Worm (Caenorhabditis elegans) whole organism, L4 larva: ENCODE results near the gene srh-20.

Experiments used
- D1046.2 ChIP-seq: fragments of 200-800 bp; sonication (Bioruptor generic); IDR thresholded peaks from 2 replicates; pipeline ENCODE4 v1.3.6; 2022; ENCODE audit warnings: missing genetic modification characterization, missing compliant biosample characterization
- F44E2.7 ChIP-seq: fragments of 200-800 bp; sonication (Bioruptor generic); IDR thresholded peaks from 2 replicates; pipeline ENCODE4 v2.1.2; 2022; ENCODE audit warnings: missing genetic modification characterization, missing compliant biosample characterization
- R02D3.7 ChIP-seq: fragments of 150-350 bp; sonication (generic microtip); optimal IDR thresholded peaks from 3 replicates; lab custom pipeline; 2014; ENCODE audit warnings: missing biosample characterization, missing genetic modification characterization
- Y5F2A.4 ChIP-seq: fragments of 200-800 bp; sonication (Bioruptor generic); optimal IDR thresholded peaks from 2 replicates; lab custom pipeline; 2018; ENCODE audit warnings: mild to moderate bottlenecking, missing genetic modification characterization, missing compliant biosample characterization
- aly-2 ChIP-seq: sonication (generic microtip); optimal IDR thresholded peaks from 2 replicates; lab custom pipeline; 2018; ENCODE audit warnings: missing biosample characterization, missing genetic modification characterization
- ces-1 ChIP-seq: fragments of 150-350 bp; sonication (generic microtip); optimal IDR thresholded peaks from 4 replicates; lab custom pipeline; 2014; ENCODE audit warnings: missing biosample characterization, missing genetic modification reagents, missing genetic modification characterization
- daf-8 ChIP-seq: fragments of 200-800 bp; sonication (Bioruptor generic); IDR thresholded peaks from 2 replicates; pipeline ENCODE4 v1.3.6; 2022; ENCODE audit warnings: missing genetic modification characterization, missing compliant biosample characterization
- dmd-8 ChIP-seq: fragments of 200-800 bp; sonication (Bioruptor generic); IDR thresholded peaks from 2 replicates; pipeline ENCODE4 v1.3.6; 2022; ENCODE audit warnings: missing genetic modification characterization, missing compliant biosample characterization
- dmd-9 ChIP-seq: fragments of 200-800 bp; sonication (Bioruptor generic); IDR thresholded peaks from 2 replicates; pipeline ENCODE4 v1.3.6; 2022; ENCODE audit warnings: missing genetic modification reagents, missing genetic modification characterization, missing compliant biosample characterization
- duxl-1 ChIP-seq: sonication (generic microtip); optimal IDR thresholded peaks from 2 replicates; lab custom pipeline; 2016; ENCODE audit warnings: mild to moderate bottlenecking, missing genetic modification characterization, moderate library complexity, missing compliant biosample characterization; ENCODE audit not compliant: poor library complexity
- egl-43 ChIP-seq: fragments of 200-800 bp; sonication (Bioruptor generic); IDR thresholded peaks from 2 replicates; pipeline ENCODE4 v1.3.6; 2022; ENCODE audit warnings: missing genetic modification reagents, missing genetic modification characterization, missing compliant biosample characterization
- gei-8 ChIP-seq: fragments of 200-800 bp; sonication (Bioruptor generic); optimal IDR thresholded peaks from 2 replicates; lab custom pipeline; 2018; ENCODE audit warnings: mild to moderate bottlenecking, missing genetic modification characterization, missing compliant biosample characterization
- hif-1 ChIP-seq, 2 experiments: sonication (generic microtip); optimal IDR thresholded peaks; 2 replicates each; lab custom pipeline; 2016 to 2017; ENCODE audit warnings: missing compliant biosample characterization in 2 of 2, missing genetic modification characterization in 2 of 2, missing genetic modification reagents in 2 of 2, missing genotype in 2 of 2, mild to moderate bottlenecking in 1 of 2
- jun-1 ChIP-seq: fragments of 150-350 bp; optimal IDR thresholded peaks from 2 replicates; lab custom pipeline; 2014; ENCODE audit warnings: missing biosample characterization, missing genetic modification reagents, missing genetic modification characterization
- lin-1 ChIP-seq: fragments of 200-800 bp; sonication (Bioruptor generic); IDR thresholded peaks from 2 replicates; pipeline ENCODE4 v1.3.6; 2022; ENCODE audit warnings: missing genetic modification reagents, missing genetic modification characterization, missing compliant biosample characterization
- lin-13 ChIP-seq: fragments of 150-350 bp; optimal IDR thresholded peaks from 2 replicates; lab custom pipeline; 2014; ENCODE audit warnings: missing biosample characterization, missing genetic modification reagents, missing genetic modification characterization
- lin-15B ChIP-seq: fragments of 150-350 bp; sonication (generic microtip); optimal IDR thresholded peaks from 3 replicates; lab custom pipeline; 2014; ENCODE audit warnings: missing biosample characterization, missing genetic modification characterization
- lir-3 ChIP-seq: sonication (generic microtip); optimal IDR thresholded peaks from 2 replicates; lab custom pipeline; 2016; ENCODE audit warnings: mild to moderate bottlenecking, missing genetic modification characterization, missing compliant biosample characterization
- lsy-2 ChIP-seq, 2 experiments: fragments of 150-350 bp in 1 of 2; sonication (generic microtip) in 1 of 2; optimal IDR thresholded peaks; 2 replicates each; lab custom pipeline; 2014 to 2017; ENCODE audit warnings: missing biosample characterization in 2 of 2, missing genetic modification characterization in 2 of 2
- mdl-1 ChIP-seq, 2 experiments: fragments of 150-350 bp in 1 of 2; sonication (generic microtip) in 1 of 2; optimal IDR thresholded peaks; 2 replicates each; lab custom pipeline; 2014 to 2017; ENCODE audit warnings: missing biosample characterization in 2 of 2, missing genetic modification characterization in 2 of 2
- mep-1 ChIP-seq: fragments of 150-350 bp; sonication (generic microtip); optimal IDR thresholded peaks from 3 replicates; lab custom pipeline; 2014; ENCODE audit warnings: missing biosample characterization, missing genetic modification characterization
- mes-2 ChIP-seq: sonication (generic microtip); optimal IDR thresholded peaks from 2 replicates; lab custom pipeline; 2016; ENCODE audit warnings: missing genotype, mild to moderate bottlenecking, missing genetic modification characterization, missing compliant biosample characterization; ENCODE audit not compliant: poor library complexity, severe bottlenecking
- mxl-2 ChIP-seq: fragments of 200-800 bp; sonication (Bioruptor generic); conservative IDR thresholded peaks from 2 replicates; pipeline ENCODE4 v1.3.6; 2022; ENCODE audit warnings: missing genetic modification reagents, missing genetic modification characterization, missing compliant biosample characterization
- mxl-3 ChIP-seq: fragments of 200-800 bp; sonication (Bioruptor generic); optimal IDR thresholded peaks from 2 replicates; lab custom pipeline; 2018; ENCODE audit warnings: mild to moderate bottlenecking, missing genetic modification characterization, missing compliant biosample characterization
- nhr-10 ChIP-seq: fragments of 150-350 bp; optimal IDR thresholded peaks from 2 replicates; lab custom pipeline; 2014; ENCODE audit warnings: missing biosample characterization, missing genetic modification characterization
- nhr-102 ChIP-seq: sonication (generic microtip); optimal IDR thresholded peaks from 2 replicates; lab custom pipeline; 2016; ENCODE audit warnings: mild to moderate bottlenecking, missing genetic modification characterization, moderate library complexity, missing compliant biosample characterization
- nhr-25 ChIP-seq: sonication (generic microtip); optimal IDR thresholded peaks from 2 replicates; lab custom pipeline; 2017; ENCODE audit warnings: missing genetic modification characterization, mild to moderate bottlenecking, missing compliant biosample characterization, antibody characterized with exemption, moderate library complexity, borderline replicate concordance; ENCODE audit not compliant: insufficient read depth
- nhr-28 ChIP-seq: fragments of 150-350 bp; optimal IDR thresholded peaks from 2 replicates; lab custom pipeline; 2014; ENCODE audit warnings: missing biosample characterization, missing genetic modification characterization
- nhr-6 ChIP-seq: fragments of 150-350 bp; optimal IDR thresholded peaks from 2 replicates; lab custom pipeline; 2014; ENCODE audit warnings: missing biosample characterization, missing genetic modification characterization
- nhr-77 ChIP-seq: fragments of 150-350 bp; optimal IDR thresholded peaks from 2 replicates; lab custom pipeline; 2014; ENCODE audit warnings: missing biosample characterization, missing genetic modification characterization
- pha-4 ChIP-seq, 2 experiments: fragments of 150-350 bp in 1 of 2; fragments of 200-800 bp in 1 of 2; sonication (Bioruptor generic) in 1 of 2; IDR thresholded peaks in 1 of 2; optimal IDR thresholded peaks in 1 of 2; 2 replicates each; pipeline versions ENCODE4 v1.3.6 to Lab custom; 2014 to 2022; ENCODE audit warnings: missing genetic modification characterization in 2 of 2, missing genetic modification reagents in 2 of 2, missing biosample characterization in 1 of 2, missing compliant biosample characterization in 1 of 2
- php-3 ChIP-seq: fragments of 200-800 bp; sonication (Bioruptor generic); IDR thresholded peaks from 2 replicates; pipeline ENCODE4 v1.3.6; 2022; ENCODE audit warnings: missing genetic modification reagents, missing genetic modification characterization, missing compliant biosample characterization
- sdz-12 ChIP-seq: fragments of 200-800 bp; sonication (Bioruptor generic); optimal IDR thresholded peaks from 2 replicates; lab custom pipeline; 2018; ENCODE audit warnings: mild to moderate bottlenecking, missing genetic modification characterization, missing compliant biosample characterization
- set-16 ChIP-seq: fragments of 200-800 bp; sonication (Bioruptor generic); IDR thresholded peaks from 2 replicates; pipeline ENCODE4 v1.3.6; 2022; ENCODE audit warnings: missing genetic modification reagents, missing genetic modification characterization, missing compliant biosample characterization
- zfp-3 ChIP-seq: fragments of 200-800 bp; sonication (Bioruptor generic); conservative IDR thresholded peaks from 2 replicates; pipeline ENCODE4 v1.3.6; 2022; ENCODE audit warnings: missing genetic modification reagents, missing genetic modification characterization, missing compliant biosample characterization
- ztf-11 ChIP-seq: fragments of 150-350 bp; optimal IDR thresholded peaks from 2 replicates; lab custom pipeline; 2014; ENCODE audit warnings: missing biosample characterization, missing genetic modification characterization
- ztf-7 ChIP-seq: fragments of 150-350 bp; optimal IDR thresholded peaks from 2 replicates; lab custom pipeline; 2014; ENCODE audit warnings: missing biosample characterization, missing genetic modification characterization

The srh-20 gene

DNA sequence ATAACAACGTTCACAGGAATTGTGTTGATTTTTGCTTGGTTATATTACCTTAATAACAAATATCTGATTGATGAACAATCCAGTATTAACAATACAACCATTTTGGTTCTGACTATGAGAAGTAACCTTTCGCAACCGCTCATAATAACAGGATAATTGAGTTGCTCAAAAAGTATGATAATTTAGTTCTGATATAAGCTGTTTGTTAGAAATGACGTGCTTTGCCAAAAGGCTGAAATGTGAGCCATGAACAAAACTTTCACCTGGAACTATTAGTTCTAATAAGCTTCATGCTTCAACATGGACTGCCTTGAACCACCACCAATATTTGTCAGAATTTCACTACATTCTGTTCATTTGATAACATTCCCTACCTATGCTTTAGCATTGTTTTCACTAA lies at the start of gene srh-20:
Gene srh-20, plus strand, starts transcription at position 301 of the 400 bp plus-strand sequence.
- no peak for TF ChIP-seq mxl-3
- TF ChIP-seq hif-1 (tag; optimal IDR thresholded peaks at IDR 0.05; lab: Kevin White, UChicago), result no peak
- TF ChIP-seq mep-1 (tag; lab: Kevin White, UChicago), result no peak

DNA sequence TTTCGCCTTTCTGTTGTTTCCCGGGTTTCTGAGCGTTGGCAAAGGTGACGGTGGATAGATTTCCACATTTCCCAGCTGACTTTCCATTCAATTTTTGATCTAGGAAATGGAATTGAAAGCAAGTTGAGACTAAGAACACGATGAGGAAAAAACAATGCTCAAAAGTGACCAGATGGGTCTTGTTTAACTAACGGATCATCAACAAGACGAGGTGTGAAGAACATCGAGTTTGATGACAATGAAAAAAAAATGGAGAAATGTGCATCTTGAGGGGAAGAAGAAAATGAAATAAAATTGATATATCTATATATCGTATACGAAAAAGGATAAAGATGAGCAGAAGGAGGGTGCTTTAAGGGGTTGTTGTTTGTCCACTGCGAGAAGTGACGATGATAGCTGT lies 47.1 kb upstream of the srh-20 start, which contains the start of gene T19H12.6:
Gene T19H12.6, minus strand, starts transcription at position 101 of the 400 bp plus-strand sequence.
- TF ChIP-seq R02D3.7 (tag; lab: Kevin White, UChicago), result no peak
- TF ChIP-seq zfp-3, result no peak
- TF ChIP-seq lin-13, result no peak
- TF ChIP-seq lin-15B (tag; lab: Kevin White, UChicago), result no peak
- no peak for TF ChIP-seq sdz-12 (GFP tag; lab: Kevin White, UChicago)
- TF ChIP-seq daf-8 (GFP tag; lab: Robert Waterston, UW), result no peak
- no peak for TF ChIP-seq nhr-77 (tag; lab: Kevin White, UChicago)
- no peak for TF ChIP-seq mes-2
- no peak for TF ChIP-seq Y5F2A.4
- no peak for TF ChIP-seq duxl-1 (tag; lab: Kevin White, UChicago)
- no peak for TF ChIP-seq ces-1 (GFP tag; lab: Kevin White, UChicago)
- no peak for TF ChIP-seq nhr-28 (tag; lab: Kevin White, UChicago)
- TF ChIP-seq pha-4 (GFP tag; IDR thresholded peaks at IDR 0.05; lab: Robert Waterston, UW), result no peak
- no peak for TF ChIP-seq pha-4 (tag; optimal IDR thresholded peaks at IDR 0.05; lab: Kevin White, UChicago)
- no peak for TF ChIP-seq F44E2.7 (GFP tag; lab: Robert Waterston, UW)
- TF ChIP-seq nhr-10 (tag; lab: Kevin White, UChicago), result no peak

DNA sequence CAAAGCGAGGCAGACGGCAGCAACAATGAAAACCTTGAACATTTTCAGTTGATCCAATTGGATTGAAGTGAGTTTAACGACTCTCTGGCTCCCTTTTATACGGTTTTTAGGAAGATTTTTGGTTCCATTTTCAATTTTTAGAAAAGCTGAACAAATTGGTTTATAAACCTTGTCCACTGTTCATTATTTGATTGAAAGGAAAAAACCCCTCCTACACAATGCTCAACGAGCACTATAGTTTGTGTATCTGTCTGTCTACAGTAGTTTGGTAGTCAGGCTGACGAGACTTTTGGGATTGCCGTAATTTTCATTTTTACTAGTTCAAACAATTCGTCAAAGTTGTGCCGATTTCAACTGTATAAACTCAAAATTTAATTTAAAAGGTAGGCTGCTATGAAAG lies 45.5 kb upstream of the srh-20 start, which contains the start of gene T19H12.15:
Gene T19H12.15, minus strand, starts transcription at position 101 of the 400 bp plus-strand sequence.
- no peak for TF ChIP-seq duxl-1 (tag; lab: Kevin White, UChicago)
- TF ChIP-seq sdz-12 (GFP tag; lab: Kevin White, UChicago), result no peak

DNA sequence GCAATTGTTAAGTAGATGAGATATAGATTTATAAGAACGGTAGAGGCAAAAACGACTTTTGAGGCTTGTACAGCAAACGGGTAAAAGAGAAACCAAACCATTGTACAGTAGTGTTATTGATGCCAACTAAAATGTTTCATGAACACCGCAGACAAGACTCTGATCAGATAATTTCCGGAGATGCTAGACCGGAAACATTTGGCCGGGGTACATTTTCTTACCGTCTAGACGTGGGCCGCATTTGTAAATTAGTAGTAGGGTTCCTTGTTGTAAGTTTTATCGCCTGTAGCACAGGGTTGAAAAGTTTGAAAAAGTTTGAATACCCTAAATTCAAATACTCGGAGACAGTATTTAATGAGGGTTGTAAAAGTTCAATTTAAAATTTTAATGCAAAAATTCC lies 43.3 kb upstream of the srh-20 start, which contains the start of gene str-32:
Gene str-32, minus strand, starts transcription at position 101 of the 400 bp plus-strand sequence.
- TF ChIP-seq ztf-11 (tag; lab: Kevin White, UChicago) (no peak), egl-43 (GFP tag; lab: Robert Waterston, UW) (no peak), lir-3 (tag; lab: Kevin White, UChicago) (no peak), dmd-8 (no peak), lsy-2 (tag; optimal IDR thresholded peaks at IDR 0.05; lab: Kevin White, UChicago) (no peak), Y5F2A.4 (no peak), mep-1 (tag; lab: Kevin White, UChicago) (no peak), jun-1 (tag; lab: Kevin White, UChicago) (no peak)
- TF ChIP-seq, all 104 proteins: peak for 0

DNA sequence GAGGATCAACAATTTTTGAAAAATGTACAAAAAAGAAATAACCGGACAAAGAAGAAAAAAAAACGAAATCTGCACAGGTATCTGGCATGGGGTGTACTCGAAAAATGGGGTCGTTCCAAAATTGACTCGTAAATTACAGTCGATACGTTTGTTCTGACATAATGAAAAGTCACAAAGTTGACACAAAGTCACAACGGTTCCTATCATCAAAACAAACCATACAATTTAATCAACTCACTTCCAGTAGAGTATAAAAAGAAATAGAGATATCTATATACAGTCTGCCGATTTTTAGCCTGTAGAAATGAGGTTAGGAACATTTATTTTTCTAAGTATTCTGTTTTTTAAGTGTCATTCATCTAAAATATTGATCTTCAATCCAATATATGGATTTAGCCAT lies 40.2 kb upstream of the srh-20 start, which contains the start of gene T19H12.12:
Gene T19H12.12, plus strand, starts transcription at position 301 of the 400 bp plus-strand sequence.
- TF ChIP-seq mxl-2 (GFP tag; lab: Robert Waterston, UW) (no peak), dmd-9 (no peak), nhr-25 (tag; lab: Kevin White, UChicago) (no peak), mdl-1 (tag; optimal IDR thresholded peaks at IDR 0.05; lab: Kevin White, UChicago) (no peak), aly-2 (tag; lab: Kevin White, UChicago) (no peak), set-16 (GFP tag; lab: Robert Waterston, UW) (no peak), gei-8 (GFP tag; lab: Kevin White, UChicago) (no peak), D1046.2 (no peak), lin-1 (no peak), duxl-1 (tag; lab: Kevin White, UChicago) (no peak), ztf-7 (tag; lab: Kevin White, UChicago) (no peak), nhr-6 (tag; lab: Kevin White, UChicago) (no peak), php-3 (GFP tag; lab: Robert Waterston, UW) (no peak), nhr-102 (tag; lab: Kevin White, UChicago) (no peak), lir-3 (tag; lab: Kevin White, UChicago) (no peak), mxl-3 (no peak), ces-1 (GFP tag; lab: Kevin White, UChicago) (no peak)
